Worm (Caenorhabditis elegans) whole organism, L1 larva: ENCODE results near the gene lat-1.

ENCODE experiments used
- ama-1 ChIP-seq: fragments of 150-350 bp; optimal IDR thresholded peaks from 2 replicates; lab custom pipeline; 2014
- elt-3 ChIP-seq, 6 experiments: fragments of 150-350 bp in 1 of 6; sonication (generic microtip); optimal IDR thresholded peaks; 2 replicates each; lab custom pipeline; 2017 to 2018; ENCODE audit warnings: missing biosample characterization in 6 of 6, missing genetic modification characterization in 6 of 6, inconsistent platforms in 1 of 6
- tbx-2 ChIP-seq: sonication (generic microtip); optimal IDR thresholded peaks from 2 replicates; lab custom pipeline; 2016; ENCODE audit warnings: missing genetic modification characterization, missing compliant biosample characterization

DNA sequence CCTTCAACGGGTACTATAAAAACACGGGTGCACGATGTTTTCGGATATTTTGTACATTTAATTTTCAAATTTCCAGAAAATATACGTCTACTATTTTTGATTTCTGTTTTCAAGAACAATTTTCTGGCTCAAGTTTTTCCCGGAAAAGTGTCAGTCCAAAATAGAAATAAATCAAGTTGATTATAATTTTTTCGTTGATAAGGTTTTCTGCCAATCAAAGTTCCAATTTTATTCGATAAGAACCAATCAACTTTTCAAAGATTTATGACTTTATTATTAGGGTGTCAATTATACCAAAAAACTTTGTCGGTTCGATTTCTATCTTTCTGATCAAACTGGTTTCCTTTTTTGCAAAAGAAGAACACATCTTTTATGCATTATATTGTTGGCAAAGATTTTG, 18.0 kb downstream of the lat-1 start:
- TF ChIP-seq ama-1 (lab: Kevin White, UChicago) (no peak), tbx-2 (tag; lab: Kevin White, UChicago) (no peak), elt-3 (tag; optimal IDR thresholded peaks at IDR 0.05; lab: Kevin White, UChicago) (no peak)
